Worm (Caenorhabditis elegans) whole organism, L4 larva: ENCODE data around the gene T27E4.1.

Experiments used
- F49E8.2 ChIP-seq: sonication (generic microtip); optimal IDR thresholded peaks from 2 replicates; lab custom pipeline; 2016; ENCODE audit warnings: missing compliant biosample characterization, mild to moderate bottlenecking, missing genetic modification characterization, borderline replicate concordance
- T20F7.1 ChIP-seq: fragments of 200-800 bp; sonication (Bioruptor generic); optimal IDR thresholded peaks from 2 replicates; lab custom pipeline; 2018; ENCODE audit warnings: mild to moderate bottlenecking, missing genetic modification characterization, missing compliant biosample characterization
- Y5F2A.4 ChIP-seq: fragments of 200-800 bp; sonication (Bioruptor generic); optimal IDR thresholded peaks from 2 replicates; lab custom pipeline; 2018; ENCODE audit warnings: mild to moderate bottlenecking, missing genetic modification characterization, missing compliant biosample characterization
- Y75B8A.6 ChIP-seq: fragments of 200-800 bp; sonication (Bioruptor generic); IDR thresholded peaks from 2 replicates; pipeline ENCODE4 v1.3.6; 2022; ENCODE audit warnings: missing genetic modification reagents, missing genetic modification characterization, missing compliant biosample characterization
- aly-2 ChIP-seq: sonication (generic microtip); optimal IDR thresholded peaks from 2 replicates; lab custom pipeline; 2018; ENCODE audit warnings: missing biosample characterization, missing genetic modification characterization
- ama-1 ChIP-seq: fragments of 150-350 bp; optimal IDR thresholded peaks from 2 replicates; lab custom pipeline; 2014; ENCODE audit warnings: inconsistent platforms, mixed read lengths
- attf-4 ChIP-seq: sonication (generic microtip); optimal IDR thresholded peaks from 3 replicates; lab custom pipeline; 2017; ENCODE audit warnings: missing biosample characterization, missing genetic modification characterization
- ceh-44 ChIP-seq: fragments of 200-800 bp; sonication (Bioruptor generic); IDR thresholded peaks from 2 replicates; pipeline ENCODE4 v1.3.6; 2022; ENCODE audit warnings: missing genetic modification reagents, missing genetic modification characterization, missing compliant biosample characterization
- ceh-82 ChIP-seq: sonication (generic microtip); optimal IDR thresholded peaks from 2 replicates; lab custom pipeline; 2017; ENCODE audit warnings: missing biosample characterization, missing genetic modification characterization
- ces-1 ChIP-seq: fragments of 150-350 bp; sonication (generic microtip); optimal IDR thresholded peaks from 4 replicates; lab custom pipeline; 2014; ENCODE audit warnings: missing biosample characterization, missing genetic modification reagents, missing genetic modification characterization
- ctbp-1 ChIP-seq: fragments of 200-800 bp; sonication (Bioruptor generic); IDR thresholded peaks from 2 replicates; pipeline ENCODE4 v1.3.6; 2022; ENCODE audit warnings: missing genetic modification reagents, missing genetic modification characterization, missing compliant biosample characterization
- daf-16 ChIP-seq, 3 experiments: sonication (generic microtip); optimal IDR thresholded peaks; 2 replicates each; lab custom pipeline; 2016 to 2017; ENCODE audit warnings: missing genetic modification characterization in 3 of 3, missing genetic modification reagents in 3 of 3, mild to moderate bottlenecking in 2 of 3, missing compliant biosample characterization in 2 of 3, missing biosample characterization in 1 of 3, moderate library complexity in 1 of 3
- daf-19 ChIP-seq: fragments of 200-800 bp; sonication (Bioruptor generic); conservative IDR thresholded peaks from 2 replicates; pipeline ENCODE4 v1.3.6; 2022; ENCODE audit warnings: missing genetic modification characterization, missing compliant biosample characterization
- daf-8 ChIP-seq: fragments of 200-800 bp; sonication (Bioruptor generic); IDR thresholded peaks from 2 replicates; pipeline ENCODE4 v1.3.6; 2022; ENCODE audit warnings: missing genetic modification characterization, missing compliant biosample characterization
- dmd-8 ChIP-seq: fragments of 200-800 bp; sonication (Bioruptor generic); IDR thresholded peaks from 2 replicates; pipeline ENCODE4 v1.3.6; 2022; ENCODE audit warnings: missing genetic modification characterization, missing compliant biosample characterization
- dmd-9 ChIP-seq: fragments of 200-800 bp; sonication (Bioruptor generic); IDR thresholded peaks from 2 replicates; pipeline ENCODE4 v1.3.6; 2022; ENCODE audit warnings: missing genetic modification reagents, missing genetic modification characterization, missing compliant biosample characterization
- dve-1 ChIP-seq: sonication (generic microtip); optimal IDR thresholded peaks from 2 replicates; lab custom pipeline; 2017; ENCODE audit warnings: antibody characterized with exemption, mild to moderate bottlenecking, missing genetic modification characterization, missing compliant biosample characterization; ENCODE audit not compliant: insufficient read depth
- egl-43 ChIP-seq: fragments of 200-800 bp; sonication (Bioruptor generic); IDR thresholded peaks from 2 replicates; pipeline ENCODE4 v1.3.6; 2022; ENCODE audit warnings: missing genetic modification reagents, missing genetic modification characterization, missing compliant biosample characterization
- gei-8 ChIP-seq: fragments of 200-800 bp; sonication (Bioruptor generic); optimal IDR thresholded peaks from 2 replicates; lab custom pipeline; 2018; ENCODE audit warnings: mild to moderate bottlenecking, missing genetic modification characterization, missing compliant biosample characterization
- jun-1 ChIP-seq: fragments of 150-350 bp; optimal IDR thresholded peaks from 2 replicates; lab custom pipeline; 2014; ENCODE audit warnings: missing biosample characterization, missing genetic modification reagents, missing genetic modification characterization
- lim-7 ChIP-seq: fragments of 200-800 bp; sonication (Bioruptor generic); IDR thresholded peaks from 2 replicates; pipeline ENCODE4 v1.3.6; 2022; ENCODE audit warnings: missing genetic modification characterization, missing compliant biosample characterization
- lin-1 ChIP-seq: fragments of 200-800 bp; sonication (Bioruptor generic); IDR thresholded peaks from 2 replicates; pipeline ENCODE4 v1.3.6; 2022; ENCODE audit warnings: missing genetic modification reagents, missing genetic modification characterization, missing compliant biosample characterization
- lin-13 ChIP-seq: fragments of 150-350 bp; optimal IDR thresholded peaks from 2 replicates; lab custom pipeline; 2014; ENCODE audit warnings: missing biosample characterization, missing genetic modification reagents, missing genetic modification characterization
- lin-29 ChIP-seq: fragments of 200-800 bp; sonication (Bioruptor generic); IDR thresholded peaks from 2 replicates; pipeline ENCODE4 v1.3.6; 2022; ENCODE audit warnings: missing genetic modification reagents, missing genetic modification characterization, missing compliant biosample characterization
- lin-38 ChIP-seq: fragments of 200-800 bp; sonication (Bioruptor generic); IDR thresholded peaks from 2 replicates; pipeline ENCODE4 v1.3.6; 2022; ENCODE audit warnings: missing genetic modification reagents, missing genetic modification characterization, missing compliant biosample characterization
- lsy-2 ChIP-seq, 2 experiments: fragments of 150-350 bp in 1 of 2; sonication (generic microtip) in 1 of 2; optimal IDR thresholded peaks; 2 replicates each; lab custom pipeline; 2014 to 2017; ENCODE audit warnings: missing biosample characterization in 2 of 2, missing genetic modification characterization in 2 of 2
- madf-5 ChIP-seq, 2 experiments: fragments of 200-800 bp; sonication (Bioruptor generic); IDR thresholded peaks; 2 replicates each; pipeline ENCODE4 v1.3.6; 2022; ENCODE audit warnings: missing compliant biosample characterization in 2 of 2, missing genetic modification characterization in 2 of 2
- madf-9 ChIP-seq: fragments of 200-800 bp; sonication (Bioruptor generic); conservative IDR thresholded peaks from 2 replicates; pipeline ENCODE4 v1.3.6; 2022; ENCODE audit warnings: missing genetic modification reagents, missing genetic modification characterization, missing compliant biosample characterization
- mdl-1 ChIP-seq, 2 experiments: fragments of 150-350 bp in 1 of 2; sonication (generic microtip) in 1 of 2; optimal IDR thresholded peaks; 2 replicates each; lab custom pipeline; 2014 to 2017; ENCODE audit warnings: missing biosample characterization in 2 of 2, missing genetic modification characterization in 2 of 2
- mep-1 ChIP-seq: fragments of 150-350 bp; sonication (generic microtip); optimal IDR thresholded peaks from 3 replicates; lab custom pipeline; 2014; ENCODE audit warnings: missing biosample characterization, missing genetic modification characterization
- mxl-3 ChIP-seq: fragments of 200-800 bp; sonication (Bioruptor generic); optimal IDR thresholded peaks from 2 replicates; lab custom pipeline; 2018; ENCODE audit warnings: mild to moderate bottlenecking, missing genetic modification characterization, missing compliant biosample characterization
- nhr-11 ChIP-seq: fragments of 150-350 bp; optimal IDR thresholded peaks from 2 replicates; lab custom pipeline; 2014; ENCODE audit warnings: missing biosample characterization, missing genetic modification characterization
- nhr-237 ChIP-seq: sonication (generic microtip); optimal IDR thresholded peaks from 2 replicates; lab custom pipeline; 2017; ENCODE audit warnings: missing biosample characterization, missing genetic modification characterization
- nhr-25 ChIP-seq: sonication (generic microtip); optimal IDR thresholded peaks from 2 replicates; lab custom pipeline; 2017; ENCODE audit warnings: missing genetic modification characterization, mild to moderate bottlenecking, missing compliant biosample characterization, antibody characterized with exemption, moderate library complexity, borderline replicate concordance; ENCODE audit not compliant: insufficient read depth
- nhr-41 ChIP-seq: fragments of 200-800 bp; sonication (Bioruptor generic); IDR thresholded peaks from 2 replicates; pipeline ENCODE4 v1.3.6; 2022; ENCODE audit warnings: missing genetic modification reagents, missing genetic modification characterization, missing compliant biosample characterization
- nhr-42 ChIP-seq: fragments of 200-800 bp; sonication (Bioruptor generic); IDR thresholded peaks from 2 replicates; pipeline ENCODE4 v1.3.6; 2022; ENCODE audit warnings: missing genetic modification characterization, missing compliant biosample characterization
- nhr-6 ChIP-seq: fragments of 150-350 bp; optimal IDR thresholded peaks from 2 replicates; lab custom pipeline; 2014; ENCODE audit warnings: missing biosample characterization, missing genetic modification characterization
- nhr-76 ChIP-seq: fragments of 150-350 bp; optimal IDR thresholded peaks from 2 replicates; lab custom pipeline; 2014; ENCODE audit warnings: missing biosample characterization, missing genetic modification characterization
- pha-4 ChIP-seq, 2 experiments: fragments of 150-350 bp in 1 of 2; fragments of 200-800 bp in 1 of 2; sonication (Bioruptor generic) in 1 of 2; IDR thresholded peaks in 1 of 2; optimal IDR thresholded peaks in 1 of 2; 2 replicates each; pipeline versions ENCODE4 v1.3.6 to Lab custom; 2014 to 2022; ENCODE audit warnings: missing genetic modification characterization in 2 of 2, missing genetic modification reagents in 2 of 2, missing biosample characterization in 1 of 2, missing compliant biosample characterization in 1 of 2
- php-3 ChIP-seq: fragments of 200-800 bp; sonication (Bioruptor generic); IDR thresholded peaks from 2 replicates; pipeline ENCODE4 v1.3.6; 2022; ENCODE audit warnings: missing genetic modification reagents, missing genetic modification characterization, missing compliant biosample characterization
- rbr-2 ChIP-seq: sonication (generic microtip); optimal IDR thresholded peaks from 2 replicates; lab custom pipeline; 2016; ENCODE audit warnings: missing genotype, missing genetic modification characterization, missing compliant biosample characterization
- skn-1 ChIP-seq: fragments of 150-350 bp; optimal IDR thresholded peaks from 2 replicates; lab custom pipeline; 2014; ENCODE audit warnings: missing biosample characterization, missing genetic modification characterization
- snpc-1.2 ChIP-seq: fragments of 200-800 bp; sonication (Bioruptor generic); IDR thresholded peaks from 2 replicates; pipeline ENCODE4 v1.3.6; 2022; ENCODE audit warnings: missing genetic modification reagents, missing genetic modification characterization, missing compliant biosample characterization
- spr-3 ChIP-seq: fragments of 200-800 bp; sonication (Bioruptor generic); optimal IDR thresholded peaks from 2 replicates; lab custom pipeline; 2018; ENCODE audit warnings: mild to moderate bottlenecking, missing genetic modification characterization, missing compliant biosample characterization
- tag-97 ChIP-seq: fragments of 200-800 bp; sonication (Bioruptor generic); IDR thresholded peaks from 2 replicates; pipeline ENCODE4 v1.3.6; 2022; ENCODE audit warnings: missing genetic modification characterization, missing compliant biosample characterization
- tra-1 ChIP-seq: fragments of 200-800 bp; sonication (Bioruptor generic); IDR thresholded peaks from 2 replicates; pipeline ENCODE4 v1.3.6; 2022; ENCODE audit warnings: missing genetic modification reagents, missing genetic modification characterization, missing compliant biosample characterization
- unc-130 ChIP-seq: sonication (generic microtip); optimal IDR thresholded peaks from 2 replicates; lab custom pipeline; 2016; ENCODE audit warnings: missing genetic modification reagents, missing genetic modification characterization, missing compliant biosample characterization
- unc-39 ChIP-seq: sonication (generic microtip); optimal IDR thresholded peaks from 2 replicates; lab custom pipeline; 2017; ENCODE audit warnings: missing biosample characterization, missing genetic modification characterization
- unc-62 ChIP-seq, 3 experiments: fragments of 150-350 bp in 1 of 3; sonication (generic microtip); optimal IDR thresholded peaks in 2 of 3; peaks in 1 of 3; 1 replicate in 1 of 3; 2 replicates in 2 of 3; lab custom pipeline; 2014 to 2017; ENCODE audit warnings: missing biosample characterization in 3 of 3, missing genetic modification characterization in 3 of 3, missing genetic modification reagents in 3 of 3, missing genotype in 1 of 3
- zfp-2 ChIP-seq: sonication (generic microtip); optimal IDR thresholded peaks from 2 replicates; lab custom pipeline; 2016; ENCODE audit warnings: mild to moderate bottlenecking, missing genetic modification characterization, missing compliant biosample characterization
- ztf-7 ChIP-seq: fragments of 150-350 bp; optimal IDR thresholded peaks from 2 replicates; lab custom pipeline; 2014; ENCODE audit warnings: missing biosample characterization, missing genetic modification characterization

Gene T27E4.1

ce11 chrV:9085845-9086244 is 6.3 kb upstream of the T27E4.1 start (continued):
- no peak for TF ChIP-seq pha-4 (GFP tag; IDR thresholded peaks at IDR 0.05; lab: Robert Waterston, UW)
- TF ChIP-seq pha-4 (tag; optimal IDR thresholded peaks at IDR 0.05; lab: Kevin White, UChicago) = no peak
- no peak for TF ChIP-seq nhr-11
- no peak for TF ChIP-seq unc-39
- TF ChIP-seq daf-16 (GFP tag; optimal IDR thresholded peaks at IDR 0.05; lab: Kevin White, UChicago) = no peak
- TF ChIP-seq daf-16 (tag; optimal IDR thresholded peaks at IDR 0.05; lab: Kevin White, UChicago) = peak; percentile 25
- TF ChIP-seq mep-1 (tag; lab: Kevin White, UChicago) = no peak
- no peak for TF ChIP-seq nhr-6 (tag; lab: Kevin White, UChicago)
- no peak for TF ChIP-seq spr-3
- no peak for TF ChIP-seq lin-1
- TF ChIP-seq aly-2 (tag; lab: Kevin White, UChicago) = no peak
- TF ChIP-seq nhr-42 = no peak
- no peak for TF ChIP-seq dmd-9
- no peak for TF ChIP-seq lin-29
- TF ChIP-seq nhr-41 (GFP tag; lab: Robert Waterston, UW) = no peak
- TF ChIP-seq lin-13 (GFP tag; lab: Kevin White, UChicago) = no peak
- no peak for TF ChIP-seq skn-1
- TF ChIP-seq T20F7.1 (GFP tag; lab: Kevin White, UChicago) = no peak
- no peak for TF ChIP-seq ztf-7 (tag; lab: Kevin White, UChicago)
- no peak for TF ChIP-seq zfp-2
- no peak for TF ChIP-seq daf-8 (GFP tag; lab: Robert Waterston, UW)
- TF ChIP-seq mxl-3 = no peak
- TF ChIP-seq jun-1 (tag; lab: Kevin White, UChicago) = no peak
- TF ChIP-seq nhr-25 (tag; lab: Kevin White, UChicago) = no peak
- no peak for TF ChIP-seq attf-4 (tag; lab: Kevin White, UChicago)
- no peak for TF ChIP-seq nhr-237 (tag; lab: Kevin White, UChicago)
- TF ChIP-seq ces-1 (GFP tag; lab: Kevin White, UChicago) = no peak
- no peak for TF ChIP-seq tag-97 (GFP tag; lab: Robert Waterston, UW)
- no peak for TF ChIP-seq madf-9 (GFP tag; lab: Robert Waterston, UW)
- no peak for TF ChIP-seq rbr-2 (tag; lab: Kevin White, UChicago)
- no peak for TF ChIP-seq unc-130 (GFP tag; lab: Kevin White, UChicago)
- TF ChIP-seq nhr-76 (tag; lab: Kevin White, UChicago) = no peak
- TF ChIP-seq lin-38 (GFP tag; lab: Robert Waterston, UW) = no peak
- TF ChIP-seq lim-7 (GFP tag; lab: Robert Waterston, UW) = no peak
- no peak for TF ChIP-seq php-3
- TF ChIP-seq daf-19 (GFP tag; lab: Robert Waterston, UW) = no peak
- no peak for TF ChIP-seq ceh-44 (GFP tag; lab: Robert Waterston, UW)
- no peak for TF ChIP-seq madf-5 (GFP tag; IDR thresholded peaks at IDR 0.05; lab: Robert Waterston, UW)
- no peak for TF ChIP-seq ama-1 (lab: Kevin White, UChicago)
- peak; percentile 31 for TF ChIP-seq dve-1
- TF ChIP-seq lsy-2 (tag; optimal IDR thresholded peaks at IDR 0.05; lab: Kevin White, UChicago) = peak in 1 of 2 experiments; percentile 10
- no peak for TF ChIP-seq gei-8 (GFP tag; lab: Kevin White, UChicago)
- TF ChIP-seq dmd-8 (GFP tag; lab: Robert Waterston, UW) = no peak
- no peak for TF ChIP-seq Y75B8A.6 (GFP tag; lab: Robert Waterston, UW)
- no peak for TF ChIP-seq tra-1 (GFP tag; lab: Robert Waterston, UW)
- peak; percentile 66 to 71 for TF ChIP-seq mdl-1 (tag; optimal IDR thresholded peaks at IDR 0.05; lab: Kevin White, UChicago)
- TF ChIP-seq ceh-82 (tag; lab: Kevin White, UChicago) = no peak
- TF ChIP-seq unc-62 (GFP tag; optimal IDR thresholded peaks at IDR 0.05 in 1 of 2; lab: Kevin White, UChicago) = peak in 1 of 2 experiments; percentile 83
- TF ChIP-seq unc-62 (tag; optimal IDR thresholded peaks at IDR 0.05; lab: Kevin White, UChicago) = no peak
- TF ChIP-seq Y5F2A.4 (GFP tag; lab: Kevin White, UChicago) = no peak
- TF ChIP-seq snpc-1.2 (GFP tag; lab: Robert Waterston, UW) = no peak
- no peak for TF ChIP-seq egl-43 (GFP tag; lab: Robert Waterston, UW)
- TF ChIP-seq F49E8.2 (tag; lab: Kevin White, UChicago) = no peak
- TF ChIP-seq ctbp-1 (GFP tag; lab: Robert Waterston, UW) = no peak
